Worm (Caenorhabditis elegans): Measurements from ENCODE around the gene gst-3.

- TF ChIP-seq egl-13 (tag; optimal IDR thresholded peaks at IDR 0.05) (no peak), nhr-12 (tag; optimal IDR thresholded peaks at IDR 0.05) (no peak), efl-1 (optimal IDR thresholded peaks at IDR 0.05) (no peak), efl-1 (GFP tag; optimal IDR thresholded peaks at IDR 0.05 in 1 of 2) (no peak), C04F5.9 (tag; optimal IDR thresholded peaks at IDR 0.05) (no peak), elt-2 (tag; optimal IDR thresholded peaks at IDR 0.05) (no peak), hpl-2 (GFP tag; optimal IDR thresholded peaks at IDR 0.05) (no peak), lsy-2 (tag; optimal IDR thresholded peaks at IDR 0.05) (no peak), snu-23 (GFP tag; optimal IDR thresholded peaks at IDR 0.05) (no peak), elt-3 (tag; optimal IDR thresholded peaks at IDR 0.05) (no peak)
Observed at ce11 chrIV:10157489-10158088, 17.5 kb upstream of the gst-3 start, which contains the start of gene ttr-53.
